Fruit fly (Drosophila melanogaster) whole organism, embryonic: ENCODE results near the gene CG10660.

Experiments used
- Aef1 ChIP-seq: fragments of 200-800 bp; sonication (Bioruptor generic); IDR thresholded peaks from 3 replicates; pipeline ENCODE4 v1.3.6; 2022; ENCODE audit warnings: missing biosample characterization, missing genetic modification characterization
- BtbVII ChIP-seq: fragments of 200-800 bp; sonication (Bioruptor generic); optimal IDR thresholded peaks from 3 replicates; lab custom pipeline; 2017; ENCODE audit warnings: missing biosample characterization, mild to moderate bottlenecking, missing genetic modification characterization
- C15 ChIP-seq: fragments of 200-800 bp; sonication (Bioruptor generic); IDR thresholded peaks from 3 replicates; pipeline ENCODE4 v1.3.6; 2022; ENCODE audit warnings: missing biosample characterization, missing genetic modification characterization
- CG10462 ChIP-seq: fragments of 200-800 bp; sonication (Bioruptor generic); optimal IDR thresholded peaks from 2 replicates; lab custom pipeline; 2016; ENCODE audit warnings: missing biosample characterization, missing genetic modification characterization
- CG10654 ChIP-seq: fragments of 200-800 bp; sonication (Bioruptor generic); optimal IDR thresholded peaks from 2 replicates; lab custom pipeline; 2016; ENCODE audit warnings: missing biosample characterization, missing genetic modification characterization
- CG12155 ChIP-seq: fragments of 200-800 bp; sonication (Bioruptor generic); optimal IDR thresholded peaks from 3 replicates; lab custom pipeline; 2016; ENCODE audit warnings: missing biosample characterization, missing genetic modification characterization
- CG12299 ChIP-seq: fragments of 200-800 bp; sonication (Bioruptor generic); optimal IDR thresholded peaks from 2 replicates; lab custom pipeline; 2018; ENCODE audit warnings: missing biosample characterization, mild to moderate bottlenecking, missing genetic modification characterization
- CG12391 ChIP-seq: fragments of 200-800 bp; sonication (Bioruptor generic); optimal IDR thresholded peaks from 3 replicates; lab custom pipeline; 2018; ENCODE audit warnings: missing biosample characterization, mild to moderate bottlenecking, missing genetic modification characterization, moderate library complexity
- CG12659 ChIP-seq: fragments of 200-800 bp; sonication (Bioruptor generic); optimal IDR thresholded peaks from 3 replicates; lab custom pipeline; 2017; ENCODE audit warnings: mild to moderate bottlenecking, missing biosample characterization, missing genetic modification reagents, missing genetic modification characterization
- CG15514 ChIP-seq: fragments of 200-800 bp; sonication (Bioruptor generic); optimal IDR thresholded peaks from 3 replicates; lab custom pipeline; 2017; ENCODE audit warnings: missing biosample characterization, missing genetic modification characterization, mild to moderate bottlenecking, moderate library complexity, missing genetic modification reagents
- CG15696 ChIP-seq: fragments of 200-800 bp; sonication (Bioruptor generic); optimal IDR thresholded peaks from 2 replicates; lab custom pipeline; 2019; ENCODE audit warnings: missing biosample characterization, mild to moderate bottlenecking, missing genetic modification characterization, moderate library complexity
- CG1647 ChIP-seq: fragments of 200-800 bp; sonication (Bioruptor generic); optimal IDR thresholded peaks from 3 replicates; lab custom pipeline; 2016; ENCODE audit warnings: missing biosample characterization, missing genetic modification characterization
- CG17385 ChIP-seq: fragments of 200-800 bp; sonication (Bioruptor generic); optimal IDR thresholded peaks from 3 replicates; lab custom pipeline; 2018; ENCODE audit warnings: missing biosample characterization, mild to moderate bottlenecking, missing genetic modification characterization
- CG18011 ChIP-seq: fragments of 200-800 bp; sonication (Bioruptor generic); optimal IDR thresholded peaks from 2 replicates; lab custom pipeline; 2017; ENCODE audit warnings: missing biosample characterization, missing genetic modification characterization, mild to moderate bottlenecking, moderate library complexity, missing genotype
- CG18764 ChIP-seq: fragments of 200-800 bp; sonication (Bioruptor generic); optimal IDR thresholded peaks from 3 replicates; lab custom pipeline; 2016; ENCODE audit warnings: missing biosample characterization, missing genetic modification characterization
- CG32772 ChIP-seq: fragments of 200-800 bp; sonication (Bioruptor generic); IDR thresholded peaks from 2 replicates; pipeline ENCODE4 v1.3.6; 2022; ENCODE audit warnings: missing biosample characterization, missing genetic modification characterization
- CG33213 ChIP-seq: fragments of 200-800 bp; sonication (Bioruptor generic); optimal IDR thresholded peaks from 3 replicates; lab custom pipeline; 2016; ENCODE audit warnings: missing biosample characterization, missing genetic modification characterization
- CG33557 ChIP-seq: fragments of 200-800 bp; sonication (Bioruptor generic); optimal IDR thresholded peaks from 2 replicates; lab custom pipeline; 2019; ENCODE audit warnings: missing biosample characterization, mild to moderate bottlenecking, missing genetic modification characterization, moderate library complexity
- CG6813 ChIP-seq: fragments of 200-800 bp; sonication (Bioruptor generic); optimal IDR thresholded peaks from 2 replicates; lab custom pipeline; 2017; ENCODE audit warnings: missing biosample characterization, missing genetic modification characterization, mild to moderate bottlenecking, moderate library complexity, missing genetic modification reagents
- CG7556 ChIP-seq: fragments of 200-800 bp; sonication (Bioruptor generic); optimal IDR thresholded peaks from 2 replicates; lab custom pipeline; 2017; ENCODE audit warnings: missing biosample characterization, mild to moderate bottlenecking, missing genetic modification characterization
- CG7745 ChIP-seq: fragments of 200-800 bp; sonication (Bioruptor generic); optimal IDR thresholded peaks from 2 replicates; lab custom pipeline; 2018; ENCODE audit warnings: missing biosample characterization, mild to moderate bottlenecking, missing genetic modification characterization, moderate library complexity
- CG8388 ChIP-seq: fragments of 200-800 bp; sonication (Bioruptor generic); optimal IDR thresholded peaks from 2 replicates; lab custom pipeline; 2019; ENCODE audit warnings: missing biosample characterization, mild to moderate bottlenecking, missing genetic modification characterization, moderate library complexity
- CG8944 ChIP-seq: fragments of 200-800 bp; sonication (Bioruptor generic); optimal IDR thresholded peaks from 3 replicates; lab custom pipeline; 2016; ENCODE audit warnings: missing biosample characterization, missing genetic modification characterization
- E2f1 ChIP-seq: fragments of 200-800 bp; sonication (Bioruptor generic); IDR thresholded peaks from 2 replicates; pipeline ENCODE4 v1.3.6; 2022; ENCODE audit warnings: missing biosample characterization, missing genetic modification characterization
- Ets65A ChIP-seq: fragments of 200-800 bp; sonication (Bioruptor generic); peaks from one replicate; lab custom pipeline; 2016; ENCODE audit warnings: missing biosample characterization, missing genetic modification characterization
- Fer1 ChIP-seq: fragments of 200-800 bp; sonication (Bioruptor generic); optimal IDR thresholded peaks from 2 replicates; lab custom pipeline; 2017; ENCODE audit warnings: missing biosample characterization, mild to moderate bottlenecking, missing genetic modification characterization
- H15 ChIP-seq: fragments of 200-800 bp; sonication (Bioruptor generic); IDR thresholded peaks from 3 replicates; pipeline ENCODE4 v1.3.6; 2022; ENCODE audit warnings: missing biosample characterization, missing genetic modification characterization
- Hmr ChIP-seq: fragments of 200-800 bp; sonication (Bioruptor generic); optimal IDR thresholded peaks from 3 replicates; lab custom pipeline; 2017; ENCODE audit warnings: mild to moderate bottlenecking, missing biosample characterization, missing genetic modification reagents, missing genetic modification characterization
- Meics ChIP-seq: fragments of 200-800 bp; sonication (Bioruptor generic); optimal IDR thresholded peaks from 2 replicates; lab custom pipeline; 2017; ENCODE audit warnings: missing biosample characterization, mild to moderate bottlenecking, missing genetic modification characterization
- Rfx ChIP-seq: fragments of 200-800 bp; sonication (Bioruptor generic); IDR thresholded peaks from 2 replicates; pipeline ENCODE4 v1.3.6; 2022; ENCODE audit warnings: missing biosample characterization, missing genetic modification characterization
- Sin3A ChIP-seq: fragments of >200 bp; optimal IDR thresholded peaks from 2 replicates; lab custom pipeline; 2018
- Sox100B ChIP-seq: fragments of 200-800 bp; sonication (Bioruptor generic); optimal IDR thresholded peaks from 3 replicates; lab custom pipeline; 2018; ENCODE audit warnings: missing biosample characterization, mild to moderate bottlenecking, missing genetic modification characterization
- Stat92E ChIP-seq, 3 experiments: fragments of >200 bp in 2 of 3; fragments of 200-800 bp in 1 of 3; sonication (Bioruptor generic) in 1 of 3; optimal IDR thresholded peaks; 2 replicates each; lab custom pipeline; 2017 to 2019; ENCODE audit warnings: missing biosample characterization in 3 of 3, missing genetic modification characterization in 3 of 3, mild to moderate bottlenecking in 1 of 3, moderate library complexity in 1 of 3
- Taf1 ChIP-seq: fragments of 200-800 bp; sonication (Bioruptor generic); IDR thresholded peaks from 2 replicates; pipeline ENCODE4 v1.3.6; 2022; ENCODE audit warnings: missing biosample characterization, missing genetic modification characterization
- Xbp1 ChIP-seq: fragments of 200-800 bp; sonication (Bioruptor generic); optimal IDR thresholded peaks from 3 replicates; lab custom pipeline; 2016; ENCODE audit warnings: missing biosample characterization, mild to moderate bottlenecking, missing genetic modification characterization
- ap ChIP-seq: fragments of 200-800 bp; sonication (Bioruptor generic); IDR thresholded peaks from 2 replicates; pipeline ENCODE4 v1.3.6; 2022; ENCODE audit warnings: missing biosample characterization, missing genetic modification characterization
- ase ChIP-seq: fragments of 200-800 bp; sonication (Bioruptor generic); IDR thresholded peaks from 3 replicates; pipeline ENCODE4 v1.3.6; 2022; ENCODE audit warnings: missing biosample characterization, missing genetic modification characterization
- bigmax ChIP-seq: fragments of 200-800 bp; sonication (Bioruptor generic); optimal IDR thresholded peaks from 2 replicates; lab custom pipeline; 2018; ENCODE audit warnings: missing biosample characterization, mild to moderate bottlenecking, missing genetic modification characterization
- cg ChIP-seq: fragments of 200-800 bp; sonication (Bioruptor generic); optimal IDR thresholded peaks from 3 replicates; lab custom pipeline; 2019; ENCODE audit warnings: missing biosample characterization, mild to moderate bottlenecking, missing genetic modification characterization, moderate library complexity
- dysf ChIP-seq: fragments of 200-800 bp; sonication (Bioruptor generic); IDR thresholded peaks from 3 replicates; pipeline ENCODE4 v1.3.6; 2022; ENCODE audit warnings: missing biosample characterization, missing genetic modification characterization
- gce ChIP-seq: fragments of 200-800 bp; sonication (Bioruptor generic); IDR thresholded peaks from 3 replicates; pipeline ENCODE4 v1.3.6; 2022; ENCODE audit warnings: missing biosample characterization, missing genetic modification characterization
- gcm ChIP-seq: fragments of 200-800 bp; sonication (Bioruptor generic); optimal IDR thresholded peaks from 2 replicates; lab custom pipeline; 2019; ENCODE audit warnings: missing biosample characterization, mild to moderate bottlenecking, missing genetic modification characterization, moderate library complexity
- jing ChIP-seq: fragments of 200-800 bp; sonication (Bioruptor generic); optimal IDR thresholded peaks from 2 replicates; lab custom pipeline; 2018; ENCODE audit warnings: missing biosample characterization, mild to moderate bottlenecking, missing genetic modification characterization
- lmd ChIP-seq: fragments of 200-800 bp; sonication (Bioruptor generic); IDR thresholded peaks from 2 replicates; pipeline ENCODE4 v1.3.6; 2022; ENCODE audit warnings: missing biosample characterization, missing genetic modification characterization
- lola ChIP-seq, 3 experiments: fragments of >200 bp in 2 of 3; fragments of 200-800 bp in 1 of 3; sonication (Bioruptor generic) in 1 of 3; optimal IDR thresholded peaks; 2 replicates each; lab custom pipeline; 2017 to 2019; ENCODE audit warnings: missing biosample characterization in 3 of 3, missing genetic modification characterization in 3 of 3, mild to moderate bottlenecking in 1 of 3, moderate library complexity in 1 of 3
- org-1 ChIP-seq: fragments of 200-800 bp; sonication (Bioruptor generic); optimal IDR thresholded peaks from 2 replicates; lab custom pipeline; 2017; ENCODE audit warnings: missing biosample characterization, missing genetic modification characterization
- run ChIP-seq: fragments of 200-800 bp; sonication (Bioruptor generic); optimal IDR thresholded peaks from 3 replicates; lab custom pipeline; 2018; ENCODE audit warnings: missing biosample characterization, mild to moderate bottlenecking, missing genetic modification characterization
- schlank ChIP-seq: fragments of 200-800 bp; sonication (Bioruptor generic); optimal IDR thresholded peaks from 2 replicates; lab custom pipeline; 2018; ENCODE audit warnings: missing biosample characterization, mild to moderate bottlenecking, missing genetic modification characterization
- sim ChIP-seq: fragments of 200-800 bp; sonication (Bioruptor generic); IDR thresholded peaks from 2 replicates; pipeline ENCODE4 v1.3.6; 2022; ENCODE audit warnings: missing biosample characterization, missing genetic modification characterization
- sisA ChIP-seq: fragments of 200-800 bp; sonication (Bioruptor generic); IDR thresholded peaks from 2 replicates; pipeline ENCODE4 v1.3.6; 2022; ENCODE audit warnings: missing biosample characterization, missing genetic modification characterization
- stwl ChIP-seq: fragments of 200-800 bp; sonication (Bioruptor generic); optimal IDR thresholded peaks from 3 replicates; lab custom pipeline; 2018; ENCODE audit warnings: missing biosample characterization, mild to moderate bottlenecking, missing genetic modification characterization, moderate library complexity

The CG10660 gene

DNA sequence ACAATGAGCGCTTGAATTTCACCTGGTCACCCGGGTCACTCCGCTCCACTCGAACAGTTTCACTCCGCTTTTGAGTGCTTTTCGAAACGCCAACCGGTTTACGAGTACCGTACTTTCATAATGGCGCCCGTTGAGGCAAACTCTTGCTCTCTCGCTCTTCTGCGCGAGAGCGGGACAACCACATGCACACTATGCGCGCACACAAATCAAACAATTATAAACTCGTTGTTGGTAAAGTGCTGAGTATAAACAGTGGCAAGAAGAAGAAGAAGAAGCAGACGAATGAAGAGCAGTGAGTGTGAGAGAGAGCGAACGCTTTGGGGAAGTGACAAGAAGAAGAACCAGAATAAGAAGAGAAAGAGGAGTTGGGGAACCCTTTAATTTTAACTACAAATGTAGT is 22.5 kb downstream of the CG10660 start, which contains the start of gene eyg (continued):
- TF ChIP-seq CG18764 (GFP tag; lab: Kevin White, UChicago) (no peak), CG12155 (GFP tag; lab: Kevin White, UChicago) (no peak), ap (GFP tag; lab: Robert Waterston, UW) (no peak), Rfx (GFP tag; lab: Robert Waterston, UW) (no peak; the same call in 1 of the 2 replicates), sisA (no peak), gce (peak; percentile 46; the same call in 1 of the 3 replicates), lmd (no peak; the same call in 1 of the 2 replicates), H15 (no peak), C15 (GFP tag; lab: Robert Waterston, UW) (no peak), dysf (GFP tag; lab: Robert Waterston, UW) (0 out of 3 replicates have a peak, but pooled peaks have one; percentile 34), Hmr (GFP tag; lab: Kevin White, UChicago) (no peak), Meics (GFP tag; lab: Kevin White, UChicago) (no peak), sim (GFP tag; lab: Robert Waterston, UW) (no peak), CG6813 (GFP tag; lab: Kevin White, UChicago) (no peak), Xbp1 (GFP tag; lab: Kevin White, UChicago) (no peak), Stat92E (GFP tag; optimal IDR thresholded peaks at IDR 0.05; lab: Kevin White, UChicago) (peak in 1 of 3 experiments; percentile 76), CG12659 (GFP tag; lab: Kevin White, UChicago) (no peak), CG33213 (GFP tag; lab: Kevin White, UChicago) (peak; percentile 30), CG15514 (GFP tag; lab: Kevin White, UChicago) (peak; percentile 33), BtbVII (GFP tag; lab: Kevin White, UChicago) (peak; percentile 8), CG18011 (GFP tag; lab: Kevin White, UChicago) (no peak), CG7556 (GFP tag; lab: Kevin White, UChicago) (no peak), org-1 (GFP tag; lab: Kevin White, UChicago) (peak; percentile 24), Sox100B (GFP tag; lab: Kevin White, UChicago) (no peak), Sin3A (lab: Kevin White, UChicago) (no peak), lola (GFP tag; optimal IDR thresholded peaks at IDR 0.05; lab: Kevin White, UChicago) (no peak), CG7745 (tag; lab: Kevin White, UChicago) (peak; percentile 6), CG8944 (no peak), CG32772 (GFP tag; lab: Robert Waterston, UW) (no peak), E2f1 (GFP tag; lab: Robert Waterston, UW) (no peak), cg (peak; percentile 86), CG33557 (GFP tag; lab: Kevin White, UChicago) (no peak), gcm (GFP tag; lab: Kevin White, UChicago) (peak; percentile 41), Fer1 (GFP tag; lab: Kevin White, UChicago) (no peak), CG8388 (GFP tag; lab: Kevin White, UChicago) (peak; percentile 32), CG15696 (tag; lab: Kevin White, UChicago) (peak; percentile 46), CG10462 (no peak), jing (GFP tag; lab: Kevin White, UChicago) (peak; percentile 18), ase (GFP tag; lab: Robert Waterston, UW) (no peak), CG10654 (GFP tag; lab: Kevin White, UChicago) (peak; percentile 30), CG12299 (tag; lab: Kevin White, UChicago) (no peak), Ets65A (no peak), bigmax (no peak), run (tag; lab: Kevin White, UChicago) (no peak), CG12391 (peak; percentile 4), stwl (tag; lab: Kevin White, UChicago) (no peak), schlank (tag; lab: Kevin White, UChicago) (peak; percentile 21), Aef1 (GFP tag; lab: Robert Waterston, UW) (peak; percentile 86), Taf1 (no peak), CG17385 (GFP tag; lab: Kevin White, UChicago) (peak; percentile 100), CG1647 (GFP tag; lab: Kevin White, UChicago) (peak; percentile 2)
